Worm (Caenorhabditis elegans) whole organism, L1 larva: ENCODE measurements around the gene spig-1.

ENCODE experiments used
- C34B4.2 ChIP-seq: sonication (generic microtip); optimal IDR thresholded peaks from 2 replicates; lab custom pipeline; 2017; ENCODE audit warnings: mild to moderate bottlenecking, missing genetic modification characterization, missing compliant biosample characterization
- F16B12.6 ChIP-seq: fragments of 150-350 bp; optimal IDR thresholded peaks from 2 replicates; lab custom pipeline; 2014; ENCODE audit warnings: missing biosample characterization, missing genetic modification characterization
- aha-1 ChIP-seq: fragments of 150-350 bp; optimal IDR thresholded peaks from 2 replicates; lab custom pipeline; 2014; ENCODE audit warnings: missing biosample characterization, missing genetic modification characterization
- alr-1 ChIP-seq: fragments of 200-800 bp; sonication (Bioruptor generic); optimal IDR thresholded peaks from 2 replicates; lab custom pipeline; 2018; ENCODE audit warnings: borderline replicate concordance, mild to moderate bottlenecking, missing genetic modification characterization, missing compliant biosample characterization
- aly-2 ChIP-seq: fragments of 150-350 bp; optimal IDR thresholded peaks from 2 replicates; lab custom pipeline; 2014; ENCODE audit warnings: missing biosample characterization, missing genetic modification characterization
- blmp-1 ChIP-seq: fragments of 150-350 bp; optimal IDR thresholded peaks from 2 replicates; lab custom pipeline; 2014; ENCODE audit warnings: missing biosample characterization, missing genetic modification characterization
- ceh-8 ChIP-seq: fragments of 200-800 bp; sonication (Bioruptor generic); optimal IDR thresholded peaks from 2 replicates; lab custom pipeline; 2018; ENCODE audit warnings: mild to moderate bottlenecking, missing genetic modification characterization, moderate library complexity, missing compliant biosample characterization
- dsc-1 ChIP-seq: sonication (generic microtip); optimal IDR thresholded peaks from 2 replicates; lab custom pipeline; 2016; ENCODE audit warnings: mild to moderate bottlenecking, missing genetic modification characterization, missing compliant biosample characterization
- efl-3 ChIP-seq: fragments of 200-800 bp; sonication (Bioruptor generic); optimal IDR thresholded peaks from 2 replicates; lab custom pipeline; 2018; ENCODE audit warnings: mild to moderate bottlenecking, missing genetic modification characterization, missing compliant biosample characterization
- elt-2 ChIP-seq: sonication (generic microtip); optimal IDR thresholded peaks from 2 replicates; lab custom pipeline; 2016; ENCODE audit warnings: missing genetic modification characterization, mild to moderate bottlenecking, inconsistent platforms, missing compliant biosample characterization, missing genetic modification reagents
- elt-3 ChIP-seq, 6 experiments: fragments of 150-350 bp in 1 of 6; sonication (generic microtip); optimal IDR thresholded peaks; 2 replicates each; lab custom pipeline; 2017 to 2018; ENCODE audit warnings: missing biosample characterization in 6 of 6, missing genetic modification characterization in 6 of 6, inconsistent platforms in 1 of 6
- ets-5 ChIP-seq: fragments of 200-800 bp; sonication (Bioruptor generic); IDR thresholded peaks from 2 replicates; pipeline ENCODE4 v1.3.6; 2022; ENCODE audit warnings: missing genetic modification characterization, missing compliant biosample characterization
- fos-1 ChIP-seq: fragments of 150-350 bp; optimal IDR thresholded peaks from 2 replicates; lab custom pipeline; 2014; ENCODE audit warnings: missing biosample characterization, missing genetic modification characterization
- grh-1 ChIP-seq: fragments of 200-800 bp; sonication (Bioruptor generic); IDR thresholded peaks from 2 replicates; pipeline ENCODE4 v1.3.6; 2022; ENCODE audit warnings: missing genetic modification reagents, missing genetic modification characterization, missing compliant biosample characterization
- hlh-17 ChIP-seq: fragments of 200-800 bp; sonication (Bioruptor generic); optimal IDR thresholded peaks from 2 replicates; lab custom pipeline; 2018; ENCODE audit warnings: missing genetic modification characterization, mild to moderate bottlenecking, missing compliant biosample characterization, moderate library complexity, borderline replicate concordance
- hlh-4 ChIP-seq: sonication (generic microtip); optimal IDR thresholded peaks from 2 replicates; lab custom pipeline; 2016; ENCODE audit warnings: mild to moderate bottlenecking, missing genetic modification characterization, missing compliant biosample characterization
- hpl-2 ChIP-seq: fragments of 150-350 bp; optimal IDR thresholded peaks from 2 replicates; lab custom pipeline; 2014; ENCODE audit warnings: missing biosample characterization, missing genetic modification reagents, missing genetic modification characterization
- irx-1 ChIP-seq: sonication (generic microtip); optimal IDR thresholded peaks from 2 replicates; lab custom pipeline; 2016; ENCODE audit warnings: missing genetic modification characterization, missing compliant biosample characterization
- jun-1 ChIP-seq: fragments of 150-350 bp; optimal IDR thresholded peaks from 2 replicates; lab custom pipeline; 2014; ENCODE audit warnings: missing biosample characterization, missing genetic modification reagents, missing genetic modification characterization
- lin-14 ChIP-seq: fragments of 200-800 bp; sonication (Bioruptor generic); optimal IDR thresholded peaks from 2 replicates; lab custom pipeline; 2018; ENCODE audit warnings: mild to moderate bottlenecking, missing genetic modification characterization, moderate library complexity, missing compliant biosample characterization
- lin-15B ChIP-seq: fragments of 150-350 bp; sonication (generic microtip); optimal IDR thresholded peaks from 3 replicates; lab custom pipeline; 2014; ENCODE audit warnings: missing biosample characterization, missing genetic modification characterization
- lin-35 ChIP-seq, 2 experiments: fragments of 150-350 bp; optimal IDR thresholded peaks; 2 replicates each; lab custom pipeline; 2014; ENCODE audit warnings: missing biosample characterization in 2 of 2, missing genetic modification characterization in 2 of 2, missing genetic modification reagents in 2 of 2
- lin-39 ChIP-seq: fragments of 150-350 bp; optimal IDR thresholded peaks from 2 replicates; lab custom pipeline; 2014; ENCODE audit warnings: missing biosample characterization, missing genetic modification reagents, missing genetic modification characterization
- lir-3 ChIP-seq: sonication (generic microtip); optimal IDR thresholded peaks from 2 replicates; lab custom pipeline; 2016; ENCODE audit warnings: mild to moderate bottlenecking, missing genetic modification characterization, moderate library complexity, missing compliant biosample characterization; ENCODE audit not compliant: poor library complexity
- lsy-2 ChIP-seq, 2 experiments: fragments of 150-350 bp; optimal IDR thresholded peaks; 2 replicates each; lab custom pipeline; 2014; ENCODE audit warnings: missing biosample characterization in 2 of 2, missing genetic modification characterization in 2 of 2
- mdl-1 ChIP-seq, 2 experiments: fragments of 150-350 bp; optimal IDR thresholded peaks; 2 replicates each; lab custom pipeline; 2014 to 2017; ENCODE audit warnings: missing biosample characterization in 2 of 2, missing genetic modification characterization in 2 of 2, inconsistent platforms in 1 of 2
- nhr-11 ChIP-seq: fragments of 150-350 bp; optimal IDR thresholded peaks from 2 replicates; lab custom pipeline; 2014; ENCODE audit warnings: missing biosample characterization, missing genetic modification characterization
- nhr-237 ChIP-seq: fragments of 150-350 bp; optimal IDR thresholded peaks from 2 replicates; lab custom pipeline; 2014; ENCODE audit warnings: missing biosample characterization, missing genetic modification characterization
- nhr-28 ChIP-seq: fragments of 150-350 bp; optimal IDR thresholded peaks from 2 replicates; lab custom pipeline; 2014; ENCODE audit warnings: missing biosample characterization, missing genetic modification characterization
- nhr-47 ChIP-seq: sonication (generic microtip); optimal IDR thresholded peaks from 2 replicates; lab custom pipeline; 2016; ENCODE audit warnings: mild to moderate bottlenecking, missing genetic modification characterization, moderate library complexity, missing compliant biosample characterization
- nhr-90 ChIP-seq: sonication (generic microtip); optimal IDR thresholded peaks from 2 replicates; lab custom pipeline; 2016; ENCODE audit warnings: mild to moderate bottlenecking, missing genetic modification characterization, missing compliant biosample characterization; ENCODE audit not compliant: poor library complexity
- pag-3 ChIP-seq: sonication (generic microtip); optimal IDR thresholded peaks from 2 replicates; lab custom pipeline; 2017; ENCODE audit warnings: missing genetic modification characterization, mild to moderate bottlenecking, missing compliant biosample characterization, antibody characterized with exemption, borderline replicate concordance; ENCODE audit not compliant: insufficient read depth
- pax-3 ChIP-seq: fragments of 200-800 bp; sonication (Bioruptor generic); optimal IDR thresholded peaks from 2 replicates; lab custom pipeline; 2018; ENCODE audit warnings: mild to moderate bottlenecking, missing genetic modification characterization, moderate library complexity, missing compliant biosample characterization
- snpc-4 ChIP-seq: fragments of 150-350 bp; optimal IDR thresholded peaks from 2 replicates; lab custom pipeline; 2014; ENCODE audit warnings: missing biosample characterization, missing genetic modification characterization
- snu-23 ChIP-seq: sonication (generic microtip); optimal IDR thresholded peaks from 2 replicates; lab custom pipeline; 2016; ENCODE audit warnings: missing genetic modification characterization, missing compliant biosample characterization
- sox-4 ChIP-seq: sonication (generic microtip); optimal IDR thresholded peaks from 2 replicates; lab custom pipeline; 2016; ENCODE audit warnings: missing genetic modification characterization, missing compliant biosample characterization
- tlp-1 ChIP-seq: fragments of 150-350 bp; optimal IDR thresholded peaks from 2 replicates; lab custom pipeline; 2014; ENCODE audit warnings: missing biosample characterization, missing genetic modification characterization
- ztf-11 ChIP-seq, 2 experiments: sonication (generic microtip); optimal IDR thresholded peaks; 2 replicates each; lab custom pipeline; 2016 to 2017; ENCODE audit warnings: missing genetic modification characterization in 2 of 2, missing biosample characterization in 1 of 2, missing compliant biosample characterization in 1 of 2

Gene spig-1

DNA sequence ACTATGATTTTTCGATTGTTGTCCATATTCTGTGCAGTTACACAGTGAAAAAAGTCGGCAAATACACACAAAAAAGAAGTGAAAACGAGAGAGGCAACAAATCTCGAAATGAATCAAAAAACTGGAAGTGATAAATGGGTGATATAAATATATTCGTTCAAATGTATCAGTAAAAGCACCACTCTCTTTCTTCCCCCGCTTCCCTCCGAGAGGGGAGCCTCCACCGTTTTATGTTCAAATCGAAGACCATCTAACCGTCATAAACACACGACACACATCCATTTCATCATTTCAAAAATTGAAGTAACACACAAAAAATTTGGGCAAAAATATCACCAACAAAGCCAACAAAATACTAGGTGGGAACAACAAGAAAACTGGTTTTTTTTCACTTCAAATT is 24.5 kb upstream of the spig-1 start, which contains the start of gene F20A1.6:
Gene F20A1.6 (minus strand): TSS at position 101 of the 400 bp plus-strand sequence.
- TF ChIP-seq pag-3 (tag; lab: Kevin White, UChicago), result no peak
- TF ChIP-seq pax-3, result no peak
- no peak for TF ChIP-seq lir-3
- no peak for TF ChIP-seq elt-2 (tag; lab: Kevin White, UChicago)
- TF ChIP-seq efl-3 (GFP tag; lab: Kevin White, UChicago), result no peak
- no peak for TF ChIP-seq nhr-11 (tag; lab: Kevin White, UChicago)
- no peak for TF ChIP-seq nhr-28 (tag; lab: Kevin White, UChicago)
- TF ChIP-seq snu-23 (GFP tag; lab: Kevin White, UChicago), result no peak
- TF ChIP-seq lin-15B, result no peak
- no peak for TF ChIP-seq mdl-1 (tag; optimal IDR thresholded peaks at IDR 0.05; lab: Kevin White, UChicago)

DNA sequence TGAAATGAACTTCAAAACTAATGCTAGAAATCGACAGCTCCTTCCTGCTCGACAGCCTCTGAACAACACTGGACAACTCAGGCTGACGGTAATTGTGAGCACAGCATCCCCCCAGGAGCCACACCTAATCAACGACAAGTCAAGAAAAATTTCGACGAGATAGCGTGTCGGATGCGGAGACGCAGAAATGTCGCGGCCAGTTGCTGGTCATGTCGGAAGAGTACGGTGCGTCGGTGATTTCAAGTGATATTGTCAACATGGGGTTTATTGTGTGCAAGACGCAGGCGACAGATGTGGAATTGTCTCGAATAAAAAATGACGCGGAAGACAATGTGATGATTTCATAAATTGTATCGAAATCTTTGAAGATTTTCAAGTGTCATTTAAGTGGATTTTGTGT is 15.0 kb upstream of the spig-1 start, which contains the start of gene twk-11:
Gene twk-11 (minus strand): TSS at position 101 of the 400 bp plus-strand sequence.
- TF ChIP-seq nhr-237 (tag; lab: Kevin White, UChicago), result no peak
- no peak for TF ChIP-seq pax-3
- TF ChIP-seq dsc-1, result no peak
- TF ChIP-seq ets-5 (GFP tag; lab: Robert Waterston, UW), result no peak
- no peak for TF ChIP-seq lin-15B
- TF ChIP-seq nhr-90 (tag; lab: Kevin White, UChicago), result no peak
- no peak for TF ChIP-seq fos-1 (tag; lab: Kevin White, UChicago)
- no peak for TF ChIP-seq tlp-1 (tag; lab: Kevin White, UChicago)
- TF ChIP-seq hpl-2, result no peak
- no peak for TF ChIP-seq jun-1 (tag; lab: Kevin White, UChicago)
- TF ChIP-seq mdl-1 (tag; optimal IDR thresholded peaks at IDR 0.05; lab: Kevin White, UChicago), result no peak
- no peak for TF ChIP-seq nhr-47
- no peak for TF ChIP-seq snu-23 (GFP tag; lab: Kevin White, UChicago)
- no peak for TF ChIP-seq grh-1 (GFP tag; lab: Robert Waterston, UW)

DNA sequence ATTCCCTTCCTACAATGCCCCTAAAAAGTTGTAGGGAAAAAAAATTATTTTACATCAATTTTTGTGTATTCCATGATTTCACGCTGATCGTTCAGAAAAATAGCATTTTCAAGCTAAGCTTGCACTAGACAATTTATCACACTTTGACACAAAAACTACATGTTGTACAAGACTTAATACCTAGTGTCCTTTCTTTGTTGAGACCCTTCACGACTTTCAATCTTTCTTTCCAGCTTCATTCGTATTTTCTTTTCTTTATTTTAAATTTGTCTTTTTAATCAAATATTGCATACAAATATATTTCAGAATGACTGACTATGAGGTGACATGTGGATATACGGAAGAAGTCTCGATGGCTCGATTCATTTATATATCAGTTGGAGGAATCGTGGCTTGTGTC is 5.5 kb upstream of the spig-1 start, which contains the start of gene F20A1.2:
Gene F20A1.2 (plus strand): TSS at position 301 of the 400 bp plus-strand sequence.
- no peak for TF ChIP-seq fos-1 (tag; lab: Kevin White, UChicago)
- no peak for TF ChIP-seq hpl-2
- TF ChIP-seq nhr-28 (tag; lab: Kevin White, UChicago), result no peak
- no peak for TF ChIP-seq elt-3 (tag; optimal IDR thresholded peaks at IDR 0.05; lab: Kevin White, UChicago)
- TF ChIP-seq lin-39 (tag; lab: Kevin White, UChicago), result no peak
- no peak for TF ChIP-seq grh-1 (GFP tag; lab: Robert Waterston, UW)
- TF ChIP-seq ceh-8 (GFP tag; lab: Kevin White, UChicago), result no peak
- TF ChIP-seq hlh-17, result no peak
- TF ChIP-seq F16B12.6 (tag; lab: Kevin White, UChicago), result no peak
- no peak for TF ChIP-seq lin-35 (GFP tag; optimal IDR thresholded peaks at IDR 0.05; lab: Kevin White, UChicago)
- TF ChIP-seq snpc-4 (tag; lab: Kevin White, UChicago), result no peak
- TF ChIP-seq hlh-4 (tag; lab: Kevin White, UChicago), result no peak
- TF ChIP-seq aly-2 (tag; lab: Kevin White, UChicago), result no peak
- no peak for TF ChIP-seq lsy-2 (tag; optimal IDR thresholded peaks at IDR 0.05; lab: Kevin White, UChicago)
- TF ChIP-seq lir-3, result no peak
- TF ChIP-seq ztf-11 (tag; optimal IDR thresholded peaks at IDR 0.05; lab: Kevin White, UChicago), result no peak
- no peak for TF ChIP-seq lin-14 (GFP tag; lab: Kevin White, UChicago)
- TF ChIP-seq alr-1 (tag; lab: Kevin White, UChicago), result no peak

DNA sequence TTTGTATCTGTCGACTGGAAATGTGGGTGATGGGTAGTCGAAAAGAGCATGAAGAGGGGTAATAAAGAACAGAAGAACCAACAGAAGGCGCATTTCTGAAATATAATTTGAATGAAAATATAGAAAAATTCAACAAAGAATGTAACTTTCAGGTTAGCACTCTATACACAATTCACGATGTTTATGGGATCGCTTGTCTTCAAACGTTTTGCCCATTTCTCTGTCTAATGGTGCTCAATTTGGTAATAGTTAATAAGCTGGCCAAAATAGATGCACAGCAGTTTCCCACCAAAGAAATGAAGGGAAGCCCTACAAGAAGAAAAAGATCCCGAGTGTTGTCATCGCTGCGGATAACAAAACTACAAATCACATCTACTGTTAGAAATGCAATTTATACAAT is 4.0 kb upstream of the spig-1 start, which contains the start of gene F20A1.8:
Gene F20A1.8 (minus strand): TSS at position 101 of the 400 bp plus-strand sequence.
- TF ChIP-seq irx-1 (no peak), efl-3 (GFP tag; lab: Kevin White, UChicago) (no peak), sox-4 (tag; lab: Kevin White, UChicago) (no peak), blmp-1 (no peak), dsc-1 (no peak), C34B4.2 (tag; lab: Kevin White, UChicago) (no peak), snu-23 (GFP tag; lab: Kevin White, UChicago) (no peak), aha-1 (tag; lab: Kevin White, UChicago) (no peak), hlh-17 (no peak), nhr-47 (no peak)
